Worm (Caenorhabditis elegans) whole organism, young adult: ENCODE data around the gene C44B7.5.

Experiments
- B0019.2 ChIP-seq: fragments of 200-800 bp; sonication (Bioruptor generic); conservative IDR thresholded peaks from 2 replicates; pipeline ENCODE4 v1.3.6; 2022; ENCODE audit warnings: missing genetic modification reagents, missing genetic modification characterization, missing compliant biosample characterization
- B0035.1 ChIP-seq: sonication (generic microtip); optimal IDR thresholded peaks from 2 replicates; lab custom pipeline; 2016; ENCODE audit warnings: missing genetic modification characterization, mild to moderate bottlenecking, missing compliant biosample characterization, missing genotype, missing genetic modification reagents
- D2030.7 ChIP-seq: fragments of 200-800 bp; sonication (Bioruptor generic); IDR thresholded peaks from 2 replicates; pipeline ENCODE4 v1.3.6; 2022; ENCODE audit warnings: missing genetic modification reagents, missing genetic modification characterization, missing compliant biosample characterization
- F52B5.7 ChIP-seq: sonication (generic microtip); optimal IDR thresholded peaks from 2 replicates; lab custom pipeline; 2016; ENCODE audit warnings: mild to moderate bottlenecking, missing genetic modification characterization, missing compliant biosample characterization
- F55B11.4 ChIP-seq: sonication (generic microtip); optimal IDR thresholded peaks from 2 replicates; lab custom pipeline; 2016; ENCODE audit warnings: missing compliant biosample characterization, missing genetic modification characterization, borderline replicate concordance; ENCODE audit not compliant: insufficient read depth
- F57C9.4 ChIP-seq: sonication (generic microtip); optimal IDR thresholded peaks from 2 replicates; lab custom pipeline; 2017; ENCODE audit warnings: mild to moderate bottlenecking, missing genetic modification characterization, missing compliant biosample characterization
- T26A5.8 ChIP-seq: sonication (generic microtip); optimal IDR thresholded peaks from 2 replicates; lab custom pipeline; 2016; ENCODE audit warnings: missing genetic modification characterization, missing compliant biosample characterization
- athp-1 ChIP-seq: sonication (generic microtip); optimal IDR thresholded peaks from 2 replicates; lab custom pipeline; 2017; ENCODE audit warnings: mild to moderate bottlenecking, missing genetic modification characterization, missing compliant biosample characterization
- attf-6 ChIP-seq: fragments of 200-800 bp; sonication (Bioruptor generic); IDR thresholded peaks from 2 replicates; pipeline ENCODE4 v1.3.6; 2022; ENCODE audit warnings: missing genetic modification reagents, missing genetic modification characterization, missing compliant biosample characterization
- cebp-1 ChIP-seq, 2 experiments: fragments of 200-800 bp in 1 of 2; sonication (Bioruptor generic) in 1 of 2; sonication (generic microtip) in 1 of 2; IDR thresholded peaks in 1 of 2; optimal IDR thresholded peaks in 1 of 2; 2 replicates each; pipeline versions ENCODE4 v1.3.6 to Lab custom; 2017 to 2022; ENCODE audit warnings: missing compliant biosample characterization in 2 of 2, missing genetic modification characterization in 2 of 2, mild to moderate bottlenecking in 1 of 2, missing genetic modification reagents in 1 of 2, moderate library complexity in 1 of 2
- ceh-27 ChIP-seq: fragments of 200-800 bp; sonication (Bioruptor generic); optimal IDR thresholded peaks from 2 replicates; lab custom pipeline; 2018; ENCODE audit warnings: mild to moderate bottlenecking, missing genetic modification characterization, moderate library complexity, missing compliant biosample characterization
- ceh-40 ChIP-seq: fragments of 200-800 bp; sonication (Bioruptor generic); IDR thresholded peaks from 2 replicates; pipeline ENCODE4 v1.3.6; 2022; ENCODE audit warnings: missing genetic modification characterization, missing compliant biosample characterization
- ceh-91 ChIP-seq: fragments of 200-800 bp; sonication (Bioruptor generic); IDR thresholded peaks from 2 replicates; pipeline ENCODE4 v1.3.6; 2022; ENCODE audit warnings: missing genetic modification reagents, missing genetic modification characterization, missing compliant biosample characterization
- chd-7 ChIP-seq: sonication (generic microtip); optimal IDR thresholded peaks from 2 replicates; lab custom pipeline; 2016; ENCODE audit warnings: mild to moderate bottlenecking, missing genetic modification characterization, moderate library complexity, missing compliant biosample characterization
- dox-1 ChIP-seq: fragments of 200-800 bp; sonication (Bioruptor generic); IDR thresholded peaks from 2 replicates; pipeline ENCODE4 v1.3.6; 2022; ENCODE audit warnings: missing genetic modification reagents, missing genetic modification characterization, missing compliant biosample characterization
- fkh-3 ChIP-seq: sonication (generic microtip); optimal IDR thresholded peaks from 2 replicates; lab custom pipeline; 2016; ENCODE audit warnings: mild to moderate bottlenecking, missing genetic modification characterization, missing compliant biosample characterization
- hlh-12 ChIP-seq: sonication (generic microtip); optimal IDR thresholded peaks from 2 replicates; lab custom pipeline; 2016; ENCODE audit warnings: missing genetic modification characterization, missing compliant biosample characterization
- hmg-1.2 ChIP-seq: fragments of 200-800 bp; sonication (Bioruptor generic); IDR thresholded peaks from 2 replicates; pipeline ENCODE4 v1.3.6; 2022; ENCODE audit warnings: missing genetic modification reagents, missing genetic modification characterization, missing compliant biosample characterization
- let-526 ChIP-seq: fragments of 200-800 bp; sonication (Bioruptor generic); IDR thresholded peaks from 2 replicates; pipeline ENCODE4 v1.3.6; 2022; ENCODE audit warnings: missing genetic modification reagents, missing genetic modification characterization, missing compliant biosample characterization
- lsl-1 ChIP-seq: fragments of 200-800 bp; sonication (Bioruptor generic); optimal IDR thresholded peaks from 2 replicates; lab custom pipeline; 2018; ENCODE audit warnings: mild to moderate bottlenecking, missing genetic modification characterization, moderate library complexity, missing compliant biosample characterization
- mes-4 ChIP-seq: sonication (generic microtip); optimal IDR thresholded peaks from 2 replicates; lab custom pipeline; 2016; ENCODE audit warnings: missing genotype, missing genetic modification characterization, missing compliant biosample characterization
- nfyb-1 ChIP-seq: fragments of 200-800 bp; sonication (Bioruptor generic); IDR thresholded peaks from 2 replicates; pipeline ENCODE4 v1.3.6; 2022; ENCODE audit warnings: missing genetic modification reagents, missing genetic modification characterization, missing compliant biosample characterization
- nhr-80 ChIP-seq: sonication (generic microtip); optimal IDR thresholded peaks from 2 replicates; lab custom pipeline; 2016; ENCODE audit warnings: missing genetic modification characterization, missing compliant biosample characterization
- pbrm-1 ChIP-seq: fragments of 200-800 bp; sonication (Bioruptor generic); IDR thresholded peaks from 2 replicates; pipeline ENCODE4 v1.3.6; 2022; ENCODE audit warnings: missing genetic modification reagents, missing genetic modification characterization, missing compliant biosample characterization
- pha-4 ChIP-seq: fragments of 150-350 bp; sonication (generic microtip); optimal IDR thresholded peaks from 2 replicates; lab custom pipeline; 2014; ENCODE audit warnings: missing biosample characterization, missing genetic modification reagents, missing genetic modification characterization
- repo-1 ChIP-seq: sonication (generic microtip); optimal IDR thresholded peaks from 2 replicates; lab custom pipeline; 2017; ENCODE audit warnings: mild to moderate bottlenecking, missing genetic modification characterization, missing compliant biosample characterization
- snpc-1.1 ChIP-seq: sonication (generic microtip); optimal IDR thresholded peaks from 2 replicates; lab custom pipeline; 2017; ENCODE audit warnings: missing genetic modification characterization, mild to moderate bottlenecking, missing compliant biosample characterization, antibody characterized with exemption, moderate library complexity, missing genotype, missing genetic modification reagents; ENCODE audit not compliant: insufficient read depth
- somi-1 ChIP-seq: fragments of 200-800 bp; sonication (Bioruptor generic); optimal IDR thresholded peaks from 2 replicates; lab custom pipeline; 2018; ENCODE audit warnings: mild to moderate bottlenecking, missing genetic modification characterization, missing compliant biosample characterization
- tlf-1 ChIP-seq: fragments of 200-800 bp; sonication (Bioruptor generic); optimal IDR thresholded peaks from 2 replicates; lab custom pipeline; 2018; ENCODE audit warnings: mild to moderate bottlenecking, missing genetic modification characterization, missing compliant biosample characterization
- ztf-26 ChIP-seq: sonication (generic microtip); optimal IDR thresholded peaks from 2 replicates; lab custom pipeline; 2017; ENCODE audit warnings: missing genetic modification characterization, missing compliant biosample characterization

The C44B7.5 gene

ce11 chrII:6838977-6839376 is 33.4 kb downstream of the C44B7.5 start:
- TF ChIP-seq ceh-27 (GFP tag; lab: Kevin White, UChicago) (peak; percentile 0), B0035.1 (tag; lab: Kevin White, UChicago) (no peak), nhr-80 (tag; lab: Kevin White, UChicago) (peak; percentile 16), F57C9.4 (no peak), T26A5.8 (tag; lab: Kevin White, UChicago) (no peak), athp-1 (tag; lab: Kevin White, UChicago) (no peak), lsl-1 (no peak), ztf-26 (tag; lab: Kevin White, UChicago) (no peak), somi-1 (GFP tag; lab: Kevin White, UChicago) (peak; percentile 22), F55B11.4 (tag; lab: Kevin White, UChicago) (no peak), ceh-40 (GFP tag; lab: Robert Waterston, UW) (no peak), cebp-1 (GFP tag; IDR thresholded peaks at IDR 0.05; lab: Robert Waterston, UW) (no peak), cebp-1 (tag; optimal IDR thresholded peaks at IDR 0.05; lab: Kevin White, UChicago) (peak; percentile 38), hmg-1.2 (GFP tag; lab: Robert Waterston, UW) (peak; percentile 3; the same call in 1 of the 2 replicates)
- TF ChIP-seq, all 124 proteins: peak for 5

ce11 chrII:6838270-6838878 is 34.0 kb downstream of the C44B7.5 start:
- no peak for TF ChIP-seq attf-6 (GFP tag; lab: Robert Waterston, UW)
- TF ChIP-seq pbrm-1 (GFP tag; lab: Robert Waterston, UW), result no peak
- no peak for TF ChIP-seq nhr-80 (tag; lab: Kevin White, UChicago)
- no peak for TF ChIP-seq tlf-1 (GFP tag; lab: Kevin White, UChicago)
- peak; percentile 9 for TF ChIP-seq chd-7 (tag; lab: Kevin White, UChicago)
- 0 out of 2 replicates have a peak, but pooled peaks have one; percentile 29 for TF ChIP-seq let-526 (GFP tag; lab: Robert Waterston, UW)
- TF ChIP-seq, all 124 proteins: peak for 2

ce11 chrII:6836762-6837566 is 35.4 kb downstream of the C44B7.5 start:
- TF ChIP-seq pbrm-1 (GFP tag; lab: Robert Waterston, UW), result no peak
- peak; percentile 69 for TF ChIP-seq nhr-80 (tag; lab: Kevin White, UChicago)
- TF ChIP-seq ceh-40 (GFP tag; lab: Robert Waterston, UW), result no peak
- TF ChIP-seq F52B5.7 (tag; lab: Kevin White, UChicago), result no peak
- no peak for TF ChIP-seq cebp-1 (GFP tag; IDR thresholded peaks at IDR 0.05; lab: Robert Waterston, UW)
- TF ChIP-seq cebp-1 (tag; optimal IDR thresholded peaks at IDR 0.05; lab: Kevin White, UChicago), result peak; percentile 39
- TF ChIP-seq nfyb-1 (GFP tag; lab: Robert Waterston, UW), result no peak
- TF ChIP-seq pha-4, result peak; percentile 14
- no peak for TF ChIP-seq fkh-3 (tag; lab: Kevin White, UChicago)
- TF ChIP-seq B0019.2 (GFP tag; lab: Robert Waterston, UW), result no peak
- 0 out of 2 replicates have a peak, but pooled peaks have one; percentile 5 for TF ChIP-seq dox-1 (GFP tag; lab: Robert Waterston, UW)
- TF ChIP-seq D2030.7 (GFP tag; lab: Robert Waterston, UW), result no peak
- no peak for TF ChIP-seq hlh-12 (tag; lab: Kevin White, UChicago)
- TF ChIP-seq repo-1 (tag; lab: Kevin White, UChicago), result no peak
- TF ChIP-seq ceh-91 (GFP tag; lab: Robert Waterston, UW), result no peak
- no peak for TF ChIP-seq snpc-1.1 (tag; lab: Kevin White, UChicago)
- no peak for TF ChIP-seq mes-4 (tag; lab: Kevin White, UChicago)
